Fruit fly (Drosophila melanogaster): ENCODE results near the gene CG13308.

- no peak for TF ChIP-seq ttk (optimal IDR thresholded peaks at IDR 0.05)
- TF ChIP-seq insv (optimal IDR thresholded peaks at IDR 0.05): no peak
- TF ChIP-seq h (optimal IDR thresholded peaks at IDR 0.05): no peak
Observed at dm6 chr3L:8813484-8813883, 5.1 kb downstream of the CG13308 start.

All from Kc167 (cell line).